Worm (Caenorhabditis elegans) whole organism, mixed stage, embryonic: ENCODE measurements around the gene rrp-8.

ENCODE experiments used
- M03D4.4 ChIP-seq: sonication (generic microtip); optimal IDR thresholded peaks from 2 replicates; lab custom pipeline; 2017; ENCODE audit warnings: mild to moderate bottlenecking, missing genetic modification characterization, missing compliant biosample characterization
- bed-3 ChIP-seq: fragments of 200-800 bp; sonication (Bioruptor generic); optimal IDR thresholded peaks from 3 replicates; lab custom pipeline; 2018; ENCODE audit warnings: mild to moderate bottlenecking, missing genetic modification characterization, moderate library complexity, missing compliant biosample characterization
- blmp-1 ChIP-seq: fragments of 150-350 bp; optimal IDR thresholded peaks from 2 replicates; lab custom pipeline; 2014; ENCODE audit warnings: missing biosample characterization, missing genetic modification characterization
- ceh-39 ChIP-seq: fragments of 150-350 bp; optimal IDR thresholded peaks from 2 replicates; lab custom pipeline; 2014; ENCODE audit warnings: missing biosample characterization, missing genetic modification characterization
- ceh-43 ChIP-seq: fragments of 200-800 bp; sonication (Bioruptor generic); optimal IDR thresholded peaks from 2 replicates; lab custom pipeline; 2018; ENCODE audit warnings: mild to moderate bottlenecking, missing genetic modification characterization, moderate library complexity, missing compliant biosample characterization
- ceh-83 ChIP-seq: fragments of 200-800 bp; sonication (Bioruptor generic); optimal IDR thresholded peaks from 2 replicates; lab custom pipeline; 2018; ENCODE audit warnings: mild to moderate bottlenecking, missing genetic modification characterization, missing compliant biosample characterization
- ces-1 ChIP-seq: fragments of 150-350 bp; optimal IDR thresholded peaks from 2 replicates; lab custom pipeline; 2014; ENCODE audit warnings: missing biosample characterization, missing genetic modification reagents, missing genetic modification characterization
- cnd-1 ChIP-seq: fragments of 200-800 bp; sonication (Bioruptor generic); optimal IDR thresholded peaks from 2 replicates; lab custom pipeline; 2018; ENCODE audit warnings: mild to moderate bottlenecking, missing genetic modification characterization, missing compliant biosample characterization
- drap-1 ChIP-seq: fragments of 200-800 bp; sonication (Bioruptor generic); optimal IDR thresholded peaks from 3 replicates; lab custom pipeline; 2018; ENCODE audit warnings: mild to moderate bottlenecking, missing genetic modification characterization, missing compliant biosample characterization
- elt-1 ChIP-seq: sonication (generic microtip); optimal IDR thresholded peaks from 2 replicates; lab custom pipeline; 2017; ENCODE audit warnings: missing genetic modification characterization, mild to moderate bottlenecking, missing compliant biosample characterization, antibody characterized with exemption, moderate library complexity, borderline replicate concordance; ENCODE audit not compliant: insufficient read depth
- elt-3 ChIP-seq: fragments of 150-350 bp; optimal IDR thresholded peaks from 2 replicates; lab custom pipeline; 2014; ENCODE audit warnings: missing biosample characterization, missing genetic modification characterization
- flh-1 ChIP-seq: fragments of 200-800 bp; sonication (Bioruptor generic); optimal IDR thresholded peaks from 2 replicates; lab custom pipeline; 2018; ENCODE audit warnings: mild to moderate bottlenecking, missing genetic modification characterization, moderate library complexity, missing compliant biosample characterization
- ham-2 ChIP-seq: fragments of 200-800 bp; sonication (Bioruptor generic); optimal IDR thresholded peaks from 2 replicates; lab custom pipeline; 2018; ENCODE audit warnings: mild to moderate bottlenecking, missing genetic modification characterization, missing compliant biosample characterization
- lin-13 ChIP-seq: fragments of 150-350 bp; optimal IDR thresholded peaks from 2 replicates; lab custom pipeline; 2014; ENCODE audit warnings: missing biosample characterization, missing genetic modification characterization
- lin-32 ChIP-seq: fragments of 200-800 bp; sonication (Bioruptor generic); optimal IDR thresholded peaks from 2 replicates; lab custom pipeline; 2018; ENCODE audit warnings: mild to moderate bottlenecking, missing genetic modification characterization, missing compliant biosample characterization
- lsy-2 ChIP-seq: fragments of 150-350 bp; optimal IDR thresholded peaks from 2 replicates; lab custom pipeline; 2014; ENCODE audit warnings: missing biosample characterization, missing genetic modification characterization
- mep-1 ChIP-seq: fragments of 150-350 bp; optimal IDR thresholded peaks from 2 replicates; lab custom pipeline; 2017; ENCODE audit warnings: missing biosample characterization, missing genetic modification reagents, missing genetic modification characterization, inconsistent platforms
- nhr-12 ChIP-seq: fragments of 150-350 bp; optimal IDR thresholded peaks from 2 replicates; lab custom pipeline; 2014; ENCODE audit warnings: missing biosample characterization, missing genetic modification characterization
- nhr-2 ChIP-seq: fragments of 150-350 bp; optimal IDR thresholded peaks from 2 replicates; lab custom pipeline; 2014; ENCODE audit warnings: missing biosample characterization, missing genetic modification characterization
- nhr-237 ChIP-seq: fragments of 150-350 bp; optimal IDR thresholded peaks from 2 replicates; lab custom pipeline; 2014; ENCODE audit warnings: missing biosample characterization, missing genetic modification characterization
- pha-4 ChIP-seq: fragments of 150-350 bp; optimal IDR thresholded peaks from 2 replicates; lab custom pipeline; 2018; ENCODE audit warnings: missing biosample characterization, missing genetic modification reagents, missing genetic modification characterization
- sem-2 ChIP-seq: fragments of 200-800 bp; sonication (Bioruptor generic); optimal IDR thresholded peaks from 2 replicates; lab custom pipeline; 2018; ENCODE audit warnings: mild to moderate bottlenecking, missing genetic modification characterization, missing compliant biosample characterization
- snpc-4 ChIP-seq: fragments of 150-350 bp; optimal IDR thresholded peaks from 2 replicates; lab custom pipeline; 2014; ENCODE audit warnings: missing biosample characterization, missing genetic modification characterization
- sptf-1 ChIP-seq: sonication (generic microtip); optimal IDR thresholded peaks from 2 replicates; lab custom pipeline; 2017; ENCODE audit warnings: mild to moderate bottlenecking, missing genetic modification characterization, moderate library complexity, missing compliant biosample characterization
- tbx-8 ChIP-seq: fragments of 200-800 bp; sonication (Bioruptor generic); optimal IDR thresholded peaks from 2 replicates; lab custom pipeline; 2018; ENCODE audit warnings: mild to moderate bottlenecking, missing genetic modification characterization, moderate library complexity, missing compliant biosample characterization
- unc-39 ChIP-seq: fragments of 150-350 bp; optimal IDR thresholded peaks from 2 replicates; lab custom pipeline; 2014; ENCODE audit warnings: missing biosample characterization, missing genetic modification characterization
- zip-8 ChIP-seq: fragments of 150-350 bp; optimal IDR thresholded peaks from 2 replicates; lab custom pipeline; 2014; ENCODE audit warnings: missing biosample characterization, missing genetic modification characterization
- ztf-11 ChIP-seq: fragments of 150-350 bp; optimal IDR thresholded peaks from 2 replicates; lab custom pipeline; 2014; ENCODE audit warnings: missing biosample characterization, missing genetic modification characterization

Gene rrp-8

DNA sequence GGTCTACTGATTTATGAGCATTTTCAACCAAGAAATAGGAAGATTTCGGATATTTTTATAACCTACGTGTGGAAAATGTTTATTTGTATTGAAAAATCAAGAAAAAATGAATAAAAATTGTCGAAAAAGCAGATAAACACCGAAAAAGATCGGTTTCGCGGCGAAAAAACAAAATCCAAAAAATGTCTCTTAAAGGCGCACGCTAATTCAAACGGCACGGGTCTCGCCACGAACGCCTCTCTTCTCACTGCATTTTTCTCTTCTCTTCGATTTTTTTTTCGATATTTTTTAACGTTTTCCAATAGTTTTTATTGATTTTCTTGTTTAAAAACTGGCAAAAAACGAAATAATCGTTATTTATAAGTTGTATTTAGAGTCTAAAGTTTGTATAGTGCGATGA is 29.2 kb downstream of the rrp-8 start (continued):
- TF ChIP-seq M03D4.4 (tag; lab: Kevin White, UChicago), result no peak

DNA sequence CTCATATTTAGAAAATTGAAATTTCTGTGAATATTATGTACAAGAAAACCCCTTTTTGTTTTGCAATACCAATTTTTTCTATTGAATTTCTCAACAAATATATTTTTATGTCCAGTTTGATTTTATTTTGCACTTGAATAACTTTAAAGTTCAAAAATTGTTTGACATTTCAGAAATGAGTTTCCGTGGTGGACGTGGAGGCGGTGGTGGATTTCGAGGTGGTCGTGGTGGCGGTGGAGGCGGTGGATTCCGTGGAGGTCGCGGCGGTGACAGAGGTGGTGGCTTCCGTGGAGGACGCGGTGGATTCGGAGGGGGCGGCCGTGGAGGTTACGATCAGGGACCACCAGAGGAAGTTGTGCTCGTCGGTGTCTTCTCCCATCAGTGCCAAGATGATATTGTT is 29.6 kb downstream of the rrp-8 start, which contains the start of gene garr-1:
Gene garr-1, plus strand, starts transcription at position 174 of the 400 bp plus-strand sequence.
- TF ChIP-seq sptf-1 (no peak), ces-1 (GFP tag; lab: Kevin White, UChicago) (no peak), flh-1 (GFP tag; lab: Kevin White, UChicago) (no peak), nhr-12 (tag; lab: Kevin White, UChicago) (no peak), lsy-2 (no peak), nhr-237 (tag; lab: Kevin White, UChicago) (no peak), elt-1 (no peak), ceh-83 (no peak), elt-3 (tag; lab: Kevin White, UChicago) (no peak), ham-2 (GFP tag; lab: Kevin White, UChicago) (no peak), sem-2 (no peak), nhr-2 (no peak), blmp-1 (no peak), M03D4.4 (tag; lab: Kevin White, UChicago) (no peak), drap-1 (GFP tag; lab: Kevin White, UChicago) (no peak)

DNA sequence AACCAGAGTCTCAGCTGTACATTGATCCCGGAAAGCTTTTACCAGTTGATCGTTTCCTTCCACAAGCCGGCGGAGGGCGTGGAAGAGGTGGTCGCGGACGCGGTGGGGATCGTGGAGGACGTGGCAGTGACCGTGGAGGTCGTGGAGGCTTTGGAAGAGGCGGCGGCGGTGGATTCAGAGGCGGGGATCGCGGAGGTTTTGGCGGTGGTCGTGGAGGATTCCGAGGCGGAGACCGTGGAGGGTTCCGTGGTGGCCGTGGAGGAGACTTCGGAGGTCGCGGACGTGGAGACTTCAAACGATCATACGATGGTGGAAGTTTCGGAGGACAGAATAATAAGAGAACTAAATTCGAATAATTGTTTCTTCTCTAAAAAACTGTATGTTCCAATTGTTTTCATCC is 30.3 kb downstream of the rrp-8 start:
- TF ChIP-seq pha-4 (no peak), ceh-83 (no peak), mep-1 (tag; lab: Kevin White, UChicago) (no peak), cnd-1 (tag; lab: Kevin White, UChicago) (no peak), snpc-4 (tag; lab: Kevin White, UChicago) (no peak), ham-2 (GFP tag; lab: Kevin White, UChicago) (no peak), elt-1 (no peak), flh-1 (GFP tag; lab: Kevin White, UChicago) (no peak), ztf-11 (no peak), zip-8 (tag; lab: Kevin White, UChicago) (no peak), elt-3 (tag; lab: Kevin White, UChicago) (no peak), nhr-12 (tag; lab: Kevin White, UChicago) (no peak), drap-1 (GFP tag; lab: Kevin White, UChicago) (no peak), unc-39 (tag; lab: Kevin White, UChicago) (no peak), ceh-39 (tag; lab: Kevin White, UChicago) (no peak), ces-1 (GFP tag; lab: Kevin White, UChicago) (no peak), ceh-43 (no peak), bed-3 (GFP tag; lab: Kevin White, UChicago) (no peak)

ce11 chrIV:427100-427908 is 31.0 kb downstream of the rrp-8 start:
- TF ChIP-seq zip-8 (tag; lab: Kevin White, UChicago) (peak; percentile 34), ceh-83 (no peak)

DNA sequence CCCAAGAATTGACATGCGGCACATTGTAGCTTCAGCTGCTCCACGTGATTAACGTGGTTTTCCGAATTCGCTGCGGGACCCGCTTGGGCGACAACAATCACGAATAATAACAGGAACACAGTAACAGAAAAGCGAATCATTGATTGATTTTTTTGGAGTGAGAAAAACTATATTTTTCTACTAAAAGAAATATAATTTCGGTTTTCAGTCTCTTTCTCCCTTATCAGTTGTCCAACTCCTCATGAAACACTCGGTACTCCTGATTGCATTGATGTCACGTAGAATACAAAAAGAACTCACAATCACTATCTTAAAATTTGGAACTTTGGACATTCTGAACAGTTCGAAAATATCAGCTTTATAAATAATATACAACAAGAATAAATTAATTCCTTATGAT is 32.5 kb downstream of the rrp-8 start, which contains the start of gene Y66H1A.5:
Gene Y66H1A.5, minus strand, starts transcription at position 265 of the 400 bp plus-strand sequence.
- no peak for TF ChIP-seq elt-1

- TF ChIP-seq tbx-8 (GFP tag; lab: Kevin White, UChicago), result no peak
- TF ChIP-seq nhr-2, result no peak
- TF ChIP-seq ceh-83, result no peak
- no peak for TF ChIP-seq M03D4.4 (tag; lab: Kevin White, UChicago)
- no peak for TF ChIP-seq ztf-11
- no peak for TF ChIP-seq lin-13
- TF ChIP-seq nhr-237 (tag; lab: Kevin White, UChicago), result no peak
- no peak for TF ChIP-seq cnd-1 (tag; lab: Kevin White, UChicago)
Measured at ce11 chrIV:438384-438783, 42.0 kb downstream of the rrp-8 start.

DNA sequence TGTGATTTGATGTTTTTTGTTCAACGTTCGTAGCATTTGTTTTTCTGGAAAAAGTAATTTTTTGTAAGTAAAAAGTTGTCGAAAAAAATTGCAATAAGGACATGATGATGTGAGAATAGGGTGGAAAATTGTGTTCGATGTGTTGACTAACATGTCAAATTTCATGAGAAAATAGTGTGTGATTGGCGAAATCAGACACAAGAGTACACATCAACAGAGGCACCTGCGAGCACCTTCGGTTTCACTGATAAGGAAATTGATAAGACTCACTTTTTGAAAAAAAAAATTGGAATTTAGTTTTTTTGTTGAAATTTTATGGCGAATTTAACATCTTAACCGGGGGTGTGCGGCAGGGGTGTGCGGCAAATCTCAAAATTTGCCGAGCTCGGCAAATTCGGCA is 44.2 kb downstream of the rrp-8 start, which contains the start of gene hum-8:
Gene hum-8, minus strand, starts transcription at position 46 of the 400 bp plus-strand sequence.
- TF ChIP-seq lsy-2 (no peak), elt-3 (tag; lab: Kevin White, UChicago) (no peak), drap-1 (GFP tag; lab: Kevin White, UChicago) (no peak), flh-1 (GFP tag; lab: Kevin White, UChicago) (no peak), cnd-1 (tag; lab: Kevin White, UChicago) (no peak), sem-2 (no peak), lin-32 (GFP tag; lab: Kevin White, UChicago) (no peak)
